Fruit fly (Drosophila melanogaster): ENCODE data around the gene CG9192.

Gene CG9192

DNA sequence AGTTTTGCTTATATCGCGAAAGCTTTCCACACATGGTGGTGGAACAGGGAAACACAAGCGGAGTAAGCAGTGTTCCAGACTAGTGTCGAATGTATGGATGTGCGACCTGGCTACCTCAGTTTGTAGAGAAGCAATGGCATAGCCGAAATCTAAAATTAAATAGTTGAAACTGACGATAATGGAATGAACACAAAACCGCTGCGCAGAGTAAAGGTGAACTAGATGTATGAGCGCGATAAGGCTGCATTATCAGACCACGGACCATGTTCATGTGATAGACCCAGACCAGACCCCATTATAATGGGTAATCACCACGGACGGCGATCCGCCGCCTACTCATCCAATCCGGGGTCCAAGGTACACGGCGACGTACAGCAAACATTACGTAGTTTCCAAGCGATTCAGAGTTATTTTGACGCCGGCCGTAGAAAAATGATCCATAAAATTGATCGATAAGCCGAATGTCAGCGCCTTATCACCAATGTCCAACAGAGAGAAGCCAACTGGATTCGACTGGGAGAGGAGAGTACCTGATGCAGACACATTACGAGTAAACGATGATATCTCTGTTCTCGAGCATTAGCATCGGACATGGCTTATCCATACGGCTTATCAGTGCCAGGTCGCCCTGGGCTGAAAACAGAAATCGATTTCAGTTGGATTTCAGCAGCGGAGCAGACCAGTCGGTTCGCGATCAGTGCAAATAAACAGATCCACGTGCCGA lies 49.0 kb downstream of the CG9192 start, which contains the start of gene CG13912 (continued):
- TF ChIP-seq pzg (GFP tag; optimal IDR thresholded peaks at IDR 0.05) (peak; percentile 11), wek (GFP tag; optimal IDR thresholded peaks at IDR 0.05) (peak; percentile 10), chinmo (GFP tag; IDR thresholded peaks at IDR 0.05; ENCODE audit: partially characterized antibody) (peak; percentile 84; the same call in 3 of the 4 replicates), Dbx (GFP tag; IDR thresholded peaks at IDR 0.05) (no peak), GATAe (GFP tag; conservative IDR thresholded peaks at IDR 0.05) (peak; percentile 49), CG10543 (GFP tag; optimal IDR thresholded peaks at IDR 0.05) (peak; percentile 90), CG34224 (GFP tag; IDR thresholded peaks at IDR 0.05; ENCODE audit: partially characterized antibody) (no peak), ttk (GFP tag; IDR thresholded peaks at IDR 0.05) (no peak), Trl (optimal IDR thresholded peaks at IDR 0.05) (peak; percentile 15 to 29), Trl (GFP tag; optimal IDR thresholded peaks at IDR 0.05) (no peak), Myb (GFP tag; optimal IDR thresholded peaks at IDR 0.05) (peak; percentile 24), CG2678 (tag; optimal IDR thresholded peaks at IDR 0.05) (peak; percentile 10), CG13624 (GFP tag; optimal IDR thresholded peaks at IDR 0.05) (peak; percentile 4), TFAM (GFP tag; optimal IDR thresholded peaks at IDR 0.05) (no peak), CG12659 (GFP tag; optimal IDR thresholded peaks at IDR 0.05) (peak; percentile 14), Xbp1 (GFP tag; optimal IDR thresholded peaks at IDR 0.05) (no peak), CG1647 (GFP tag; optimal IDR thresholded peaks at IDR 0.05) (no peak), shn (GFP tag; optimal IDR thresholded peaks at IDR 0.05) (peak; percentile 37), Ssrp (tag; optimal IDR thresholded peaks at IDR 0.05) (no peak), ranshi (GFP tag; IDR thresholded peaks at IDR 0.05) (0 out of 2 replicates have a peak, but pooled peaks have one; percentile 14), BtbVII (GFP tag; optimal IDR thresholded peaks at IDR 0.05) (peak; percentile 77), dpn (GFP tag; optimal IDR thresholded peaks at IDR 0.05) (peak; percentile 7 to 17), CG17802 (tag; optimal IDR thresholded peaks at IDR 0.05) (peak; percentile 60), CG12219 (GFP tag; optimal IDR thresholded peaks at IDR 0.05) (peak; percentile 35), sug (tag; optimal IDR thresholded peaks at IDR 0.05) (peak; percentile 92), HmgZ (tag; optimal IDR thresholded peaks at IDR 0.05) (peak; percentile 75), CG7839 (tag; optimal IDR thresholded peaks at IDR 0.05) (no peak), ci (GFP tag; IDR thresholded peaks at IDR 0.05) (peak; percentile 43), Bgb (GFP tag; IDR thresholded peaks at IDR 0.05; ENCODE audit: partially characterized antibody) (peak; percentile 64), ftz-f1 (GFP tag; optimal IDR thresholded peaks at IDR 0.05) (no peak), CG13296 (GFP tag; optimal IDR thresholded peaks at IDR 0.05) (peak; percentile 33), Blimp-1 (GFP tag; optimal IDR thresholded peaks at IDR 0.05) (no peak), CG33213 (GFP tag; optimal IDR thresholded peaks at IDR 0.05) (peak; percentile 33), p53 (GFP tag; optimal IDR thresholded peaks at IDR 0.05) (no peak), knrl (GFP tag; IDR thresholded peaks at IDR 0.05; ENCODE audit: partially characterized antibody) (peak; percentile 45; the same call in 1 of the 3 replicates), hkb (optimal IDR thresholded peaks at IDR 0.05) (peak; percentile 17), hkb (GFP tag; IDR thresholded peaks at IDR 0.05) (no peak), mirr (GFP tag; optimal IDR thresholded peaks at IDR 0.05) (peak; percentile 86), lab (GFP tag; optimal IDR thresholded peaks at IDR 0.05) (peak; percentile 35), dmrt99B (tag; optimal IDR thresholded peaks at IDR 0.05) (peak; percentile 9), Pdp1 (GFP tag; optimal IDR thresholded peaks at IDR 0.05) (peak in 1 of 2 experiments; percentile 88), Dek (tag; optimal IDR thresholded peaks at IDR 0.05) (peak; percentile 48), CG8089 (GFP tag; optimal IDR thresholded peaks at IDR 0.05) (no peak), CG17385 (GFP tag; optimal IDR thresholded peaks at IDR 0.05) (peak; percentile 18), CG2120 (GFP tag; optimal IDR thresholded peaks at IDR 0.05) (peak; percentile 24), chm (GFP tag; IDR thresholded peaks at IDR 0.05) (0 out of 2 replicates have a peak, but pooled peaks have one; percentile 25), CG10462 (GFP tag; optimal IDR thresholded peaks at IDR 0.05) (no peak), CG13287 (GFP tag; IDR thresholded peaks at IDR 0.05; ENCODE audit: partially characterized antibody) (peak; percentile 23; the same call in 1 of the 2 replicates)

All from whole organism, embryonic.